Fruit fly (Drosophila melanogaster) whole organism: Measurements from ENCODE around the gene bel.
A peak's percentile ranks its signal among the peaks of the same experiment; 100 is the strongest.

Experiments used
- CG8478 ChIP-seq: fragments of >200 bp; optimal IDR thresholded peaks from 2 replicates; lab custom pipeline; 2018; ENCODE audit warnings: inconsistent platforms
- Dll ChIP-seq: fragments of >200 bp; optimal IDR thresholded peaks from 2 replicates; lab custom pipeline; 2017
- EcR ChIP-seq, 2 experiments: fragments of >200 bp; optimal IDR thresholded peaks; 2 replicates each; lab custom pipeline; 2017; ENCODE audit warnings: missing biosample characterization in 2 of 2, missing genetic modification characterization in 2 of 2, missing genetic modification reagents in 2 of 2
- pan ChIP-seq: fragments of >200 bp; optimal IDR thresholded peaks from 2 replicates; lab custom pipeline; 2017
- psq ChIP-seq: fragments of >200 bp; optimal IDR thresholded peaks from 2 replicates; lab custom pipeline; 2017
- usp ChIP-seq: fragments of >200 bp; optimal IDR thresholded peaks from 2 replicates; lab custom pipeline; 2017; ENCODE audit warnings: missing biosample characterization, missing genetic modification characterization, mixed read lengths

bel gene

DNA sequence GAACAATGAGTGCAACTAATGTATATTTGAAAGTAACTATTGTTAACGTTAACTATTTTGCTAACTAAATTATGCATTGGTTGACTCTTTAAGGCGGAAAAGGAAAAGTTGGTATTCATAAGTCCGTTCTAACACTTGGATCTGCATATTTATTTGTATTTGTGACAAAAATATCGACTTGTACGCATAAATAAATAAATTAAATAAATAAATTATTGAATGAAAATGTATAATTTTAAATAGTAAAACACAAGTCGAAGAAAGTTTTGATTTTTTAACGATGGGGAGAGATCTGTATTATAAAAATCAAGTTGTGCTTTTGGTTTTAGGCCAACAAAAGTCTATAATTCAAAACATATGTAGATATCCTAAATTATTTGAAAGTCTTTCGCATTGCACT lies 7.0 kb upstream of the bel start, which contains the start of gene CG8036:
TSS of gene CG8036 (plus strand) at position 301 of the 400 bp plus-strand sequence.
- TF ChIP-seq EcR (GFP tag; optimal IDR thresholded peaks at IDR 0.05; lab: Kevin White, UChicago), result no peak
- TF ChIP-seq CG8478, result no peak
- TF ChIP-seq usp (GFP tag; lab: Kevin White, UChicago), result no peak
- TF ChIP-seq Dll (lab: Kevin White, UChicago), result no peak
- TF ChIP-seq psq (lab: Kevin White, UChicago), result no peak
- TF ChIP-seq pan (lab: Kevin White, UChicago), result no peak

DNA sequence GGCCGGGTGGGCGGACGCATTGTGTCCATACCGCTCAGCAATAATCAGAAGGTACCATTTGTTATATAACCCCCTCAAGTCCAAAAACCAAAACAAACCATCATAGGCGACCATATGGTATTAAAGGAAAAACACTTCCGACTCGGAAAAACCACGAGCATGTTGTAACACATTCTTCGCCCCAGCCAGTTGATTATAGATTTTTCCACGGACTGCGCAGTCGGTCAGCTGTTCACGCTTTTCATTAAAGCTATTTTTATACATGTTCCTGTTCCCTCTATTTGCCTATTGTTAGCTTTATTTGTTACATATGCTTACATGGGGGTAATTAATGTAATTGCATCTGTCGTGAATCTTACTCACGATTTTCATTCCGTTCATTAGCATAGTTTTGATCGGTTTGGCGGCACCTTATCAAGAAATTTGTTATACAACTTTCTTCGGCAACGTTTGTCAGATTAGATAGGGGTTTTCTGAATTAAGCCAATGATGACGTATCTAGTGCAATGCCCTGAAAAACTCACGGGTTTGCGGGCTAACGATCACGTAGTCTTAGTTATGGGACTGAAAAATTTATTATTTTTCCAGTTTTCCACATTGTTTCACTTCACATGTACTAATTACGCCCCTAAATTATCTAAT lies 4.3 kb upstream of the bel start:
- TF ChIP-seq psq (lab: Kevin White, UChicago), result no peak
- TF ChIP-seq usp (GFP tag; lab: Kevin White, UChicago), result no peak
- TF ChIP-seq pan (lab: Kevin White, UChicago), result peak; percentile 26

DNA sequence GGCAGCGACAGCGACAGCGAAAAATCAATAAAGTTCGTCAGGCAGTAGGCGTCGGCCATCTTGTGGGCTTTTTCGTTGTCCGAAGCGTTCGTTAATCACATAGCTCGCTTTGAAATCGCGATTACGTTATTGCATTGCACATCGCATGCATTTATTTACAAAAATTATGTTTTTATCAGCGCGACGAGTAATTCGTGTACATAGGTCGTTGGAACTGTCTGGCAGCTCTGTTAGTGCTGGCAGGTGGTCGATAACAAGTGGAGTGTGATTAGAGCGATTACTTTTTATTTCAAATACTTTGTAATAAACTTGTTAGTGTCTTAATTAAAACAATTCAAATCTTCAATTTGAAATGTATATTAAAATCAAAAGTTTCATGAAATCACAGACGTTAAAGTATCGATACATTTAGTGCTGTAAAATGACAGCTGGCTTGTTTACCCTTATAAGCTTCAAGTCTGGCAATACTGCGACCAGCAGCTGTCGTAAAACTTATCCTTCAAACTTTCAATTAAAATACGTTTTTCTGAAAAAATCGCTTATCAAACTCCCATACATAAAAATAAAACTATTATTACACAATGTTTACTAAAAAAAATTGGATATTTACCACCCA lies 3.2 kb upstream of the bel start, which contains the start of gene CG8032:
TSS of gene CG8032 (plus strand) at position 448 of the 616 bp plus-strand sequence.
- TF ChIP-seq psq (lab: Kevin White, UChicago) (no peak), Dll (lab: Kevin White, UChicago) (no peak), CG8478 (no peak), usp (GFP tag; lab: Kevin White, UChicago) (no peak), pan (lab: Kevin White, UChicago) (no peak), EcR (GFP tag; optimal IDR thresholded peaks at IDR 0.05; lab: Kevin White, UChicago) (no peak)

DNA sequence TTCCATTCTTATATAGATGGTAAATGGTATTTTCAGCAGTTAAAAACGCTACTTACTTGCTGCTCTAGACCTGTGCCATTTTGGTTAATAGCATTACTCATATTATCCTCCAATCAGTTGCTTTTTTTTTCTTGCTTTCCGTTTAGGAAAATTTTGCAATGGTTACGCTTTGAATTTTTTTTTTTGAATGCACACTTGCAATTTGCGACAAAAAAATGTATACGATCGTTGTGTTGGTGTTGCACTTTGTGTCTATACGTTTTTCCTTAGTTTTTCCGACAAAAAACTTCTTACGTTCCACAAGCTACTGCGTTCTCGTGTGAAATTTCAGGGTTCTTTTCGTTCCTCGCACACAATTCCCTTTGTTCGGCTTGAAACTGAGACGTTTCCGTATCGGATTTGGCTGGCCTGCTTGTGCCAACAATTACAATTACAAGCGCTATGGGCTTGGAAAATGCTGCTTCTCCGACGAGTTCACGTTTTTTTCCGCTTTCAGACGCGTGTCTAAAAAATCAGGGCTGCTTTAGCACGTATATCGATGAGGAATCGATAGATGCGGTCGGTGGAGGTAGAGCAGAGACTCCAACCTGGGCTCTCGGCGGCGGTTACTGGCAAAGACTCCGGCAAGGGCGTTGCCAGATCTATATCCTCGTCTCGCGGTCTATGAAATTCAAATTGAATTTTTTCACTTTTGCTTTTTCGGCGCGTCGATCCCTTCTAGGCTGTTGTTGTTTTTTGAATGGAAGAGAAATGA lies 477 bp downstream of the bel start:
- TF ChIP-seq CG8478 (no peak), psq (lab: Kevin White, UChicago) (no peak), Dll (lab: Kevin White, UChicago) (no peak), pan (lab: Kevin White, UChicago) (peak; percentile 51)

DNA sequence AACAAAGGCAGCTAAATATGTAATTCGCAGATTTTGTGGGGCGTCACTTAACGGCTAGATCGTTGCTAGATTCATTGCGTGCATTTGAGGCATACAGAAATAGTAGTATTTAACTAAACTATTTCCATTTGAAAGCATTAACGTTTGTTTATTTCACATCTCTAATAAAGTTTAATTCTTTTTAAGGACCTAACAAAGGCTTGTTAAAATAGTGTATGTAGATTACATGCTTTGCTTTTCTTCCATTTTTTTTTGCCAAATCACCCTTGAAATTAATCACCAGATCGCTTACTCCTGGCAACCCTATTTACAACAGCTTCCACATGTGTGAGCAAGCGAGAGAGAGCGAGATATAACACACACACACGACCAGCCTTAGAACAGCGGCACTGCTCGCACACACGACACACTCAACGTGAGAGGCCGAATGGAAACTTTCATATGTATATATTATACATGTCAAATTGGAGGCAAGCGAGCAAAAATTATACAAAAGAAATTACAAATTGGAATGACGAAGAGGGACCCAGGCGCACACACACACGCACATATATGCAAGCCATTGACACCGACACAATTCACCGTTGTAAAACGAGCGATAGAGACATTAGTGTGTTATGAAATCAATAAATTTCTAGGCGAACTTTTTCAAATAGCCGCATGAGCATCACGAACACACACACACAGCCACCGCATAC lies 1.2 kb downstream of the bel start:
- TF ChIP-seq CG8478, result peak; percentile 45
- TF ChIP-seq usp (GFP tag; lab: Kevin White, UChicago), result no peak

DNA sequence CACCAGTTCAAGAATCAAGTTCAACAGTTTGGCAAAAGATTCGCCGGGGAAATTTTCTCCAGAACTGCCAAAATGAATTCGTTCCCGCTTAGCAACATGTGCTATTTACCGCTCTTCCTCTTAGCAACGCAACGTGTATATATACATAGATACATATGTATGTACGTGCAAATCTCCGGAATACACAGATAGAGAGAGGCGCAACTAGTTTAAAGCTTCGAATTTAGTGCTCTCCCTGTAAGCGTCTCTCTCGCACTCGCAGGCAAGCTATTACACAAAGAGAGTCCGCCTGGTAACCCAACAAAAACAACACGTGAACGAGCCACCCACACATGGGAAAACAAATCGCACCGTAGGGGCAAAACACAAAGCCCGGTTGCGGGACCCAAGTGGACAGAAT lies 1.9 kb downstream of the bel start:
- TF ChIP-seq usp (GFP tag; lab: Kevin White, UChicago), result no peak
- no peak for TF ChIP-seq psq (lab: Kevin White, UChicago)
- no peak for TF ChIP-seq pan (lab: Kevin White, UChicago)
- no peak for TF ChIP-seq Dll (lab: Kevin White, UChicago)
- no peak for TF ChIP-seq EcR (GFP tag; optimal IDR thresholded peaks at IDR 0.05; lab: Kevin White, UChicago)
- TF ChIP-seq CG8478, result no peak

DNA sequence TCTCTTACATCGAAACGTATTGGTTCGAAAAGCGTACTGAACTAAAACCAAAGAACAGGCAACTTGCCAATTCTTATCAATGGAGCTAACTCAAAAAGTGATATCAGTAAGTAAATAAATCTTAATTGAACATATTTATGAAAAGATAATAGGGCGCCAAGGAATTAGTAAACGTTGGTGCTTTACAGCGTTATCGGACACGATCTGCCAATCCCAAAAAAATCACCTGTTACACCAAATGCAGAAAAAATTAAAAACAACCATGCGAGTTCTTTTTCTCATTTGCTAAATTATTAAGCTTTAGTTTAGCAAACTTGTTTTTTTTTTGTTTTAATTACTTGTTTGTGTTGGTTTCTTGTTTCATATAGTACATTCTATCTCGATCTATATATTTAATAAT lies 5.9 kb downstream of the bel start, which contains the start of gene CG42489:
TSS of gene CG42489 (minus strand) at position 101 of the 400 bp plus-strand sequence.
- TF ChIP-seq CG8478 (no peak), EcR (GFP tag; optimal IDR thresholded peaks at IDR 0.05; lab: Kevin White, UChicago) (no peak), Dll (lab: Kevin White, UChicago) (no peak), usp (GFP tag; lab: Kevin White, UChicago) (no peak), pan (lab: Kevin White, UChicago) (no peak), psq (lab: Kevin White, UChicago) (no peak)

DNA sequence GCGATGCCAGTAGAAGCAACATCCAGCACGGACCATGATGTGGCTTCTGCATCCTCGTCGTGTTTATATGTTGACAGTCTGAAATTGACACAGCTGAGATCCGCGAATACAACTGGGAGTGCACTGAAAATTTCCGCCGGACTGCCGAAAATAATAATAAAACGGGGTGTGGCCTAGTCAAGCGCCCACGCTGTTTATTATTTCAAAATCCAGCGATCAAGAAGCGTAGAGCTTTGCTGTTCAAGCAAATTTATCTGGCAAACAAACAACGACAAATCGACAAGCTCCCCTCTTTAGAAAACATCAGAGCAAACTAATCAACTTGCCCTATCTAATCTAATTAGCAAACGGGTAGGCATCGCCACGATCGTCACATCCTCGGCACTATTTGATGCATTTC lies 6.5 kb downstream of the bel start:
- no peak for TF ChIP-seq EcR (GFP tag; optimal IDR thresholded peaks at IDR 0.05; lab: Kevin White, UChicago)
- TF ChIP-seq Dll (lab: Kevin White, UChicago), result no peak
- TF ChIP-seq pan (lab: Kevin White, UChicago), result no peak
- TF ChIP-seq usp (GFP tag; lab: Kevin White, UChicago), result no peak
- TF ChIP-seq CG8478, result no peak
- no peak for TF ChIP-seq psq (lab: Kevin White, UChicago)

DNA sequence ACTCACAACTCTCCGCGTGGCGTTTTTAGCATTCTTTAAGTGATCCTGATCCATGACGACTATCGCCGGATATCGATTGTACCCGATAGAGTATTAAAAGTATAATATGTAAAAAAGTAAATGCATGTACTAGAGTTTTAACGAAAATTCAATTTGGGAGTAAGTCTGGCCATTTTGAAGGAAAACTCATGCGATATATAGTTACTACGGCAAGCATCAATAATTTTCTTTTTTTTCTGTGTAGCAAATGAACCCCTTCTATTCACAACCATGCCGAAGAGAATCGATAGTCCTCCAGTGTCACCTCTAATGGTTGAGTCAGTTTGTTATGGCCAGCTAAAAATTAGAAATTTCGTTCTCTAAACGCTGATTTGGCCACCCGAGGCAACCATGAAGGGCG lies 7.8 kb downstream of the bel start, which contains the start of the genes Sys1 and Dhod:
TSS of gene Sys1 (plus strand) at position 91 of the 400 bp plus-strand sequence.
TSS of gene Dhod (minus strand) at position 186 of the 400 bp plus-strand sequence.
- TF ChIP-seq EcR (GFP tag; optimal IDR thresholded peaks at IDR 0.05; lab: Kevin White, UChicago), result no peak

DNA sequence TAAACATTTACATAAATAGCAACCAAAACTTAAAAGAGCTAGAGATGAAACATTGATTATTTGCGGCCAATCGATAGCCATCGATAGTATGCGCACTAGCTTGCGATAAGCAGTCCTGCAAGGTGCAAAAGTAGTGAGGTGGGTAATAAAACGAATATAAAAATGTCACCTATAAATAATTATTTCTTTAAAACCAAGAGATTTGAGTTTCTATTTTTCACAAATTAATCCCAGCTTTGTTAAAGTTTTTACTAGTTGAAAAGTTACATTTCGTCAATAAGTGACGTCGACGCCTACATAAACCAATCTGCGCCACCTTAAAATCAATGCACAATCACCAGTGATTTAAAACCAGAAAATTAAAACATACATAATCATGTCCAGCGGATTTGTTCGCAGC lies 9.8 kb downstream of the bel start, which contains the start of the genes Mkk4 and SLIRP2:
TSS of gene Mkk4 (minus strand) at position 56 of the 400 bp plus-strand sequence.
TSS of gene SLIRP2 (plus strand) at position 344 of the 400 bp plus-strand sequence.
- no peak for TF ChIP-seq Dll (lab: Kevin White, UChicago)
- TF ChIP-seq pan (lab: Kevin White, UChicago), result no peak
- no peak for TF ChIP-seq CG8478
- no peak for TF ChIP-seq usp (GFP tag; lab: Kevin White, UChicago)
- TF ChIP-seq psq (lab: Kevin White, UChicago), result no peak
- no peak for TF ChIP-seq EcR (GFP tag; optimal IDR thresholded peaks at IDR 0.05; lab: Kevin White, UChicago)

DNA sequence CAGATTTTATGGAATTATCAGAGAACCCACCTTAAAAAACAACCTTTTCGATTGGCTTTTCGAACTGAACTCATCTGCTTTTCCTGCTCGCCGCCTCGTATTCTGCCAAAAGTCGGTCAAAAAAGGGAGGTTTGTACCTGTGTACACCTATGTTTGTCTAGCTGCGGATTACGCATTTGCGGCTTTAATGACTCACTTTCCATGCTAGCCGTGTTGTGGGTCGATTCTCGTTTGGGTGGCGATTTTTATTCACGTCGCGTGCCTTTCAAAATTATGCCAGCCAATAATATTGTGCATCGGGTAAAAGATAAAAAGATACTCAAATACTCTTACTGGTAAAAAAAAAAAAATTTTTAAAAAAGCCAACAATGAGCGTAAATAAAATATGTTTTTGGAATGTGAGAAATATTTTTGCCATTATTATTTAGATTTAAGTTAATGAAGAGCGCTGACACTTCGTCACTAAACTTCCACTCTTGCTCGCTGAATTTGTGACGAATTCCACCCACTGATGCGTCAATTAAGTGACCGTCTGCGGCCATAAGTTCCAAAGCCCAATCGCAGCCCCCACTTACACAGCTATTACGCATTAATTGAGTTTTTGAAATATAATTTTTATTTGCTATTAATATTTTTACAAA lies 14.9 kb downstream of the bel start, which contains the start of gene Cyp313b1:
TSS of gene Cyp313b1 (minus strand) at position 71 of the 641 bp plus-strand sequence.
- TF ChIP-seq Dll (lab: Kevin White, UChicago), result no peak
- no peak for TF ChIP-seq pan (lab: Kevin White, UChicago)
- TF ChIP-seq psq (lab: Kevin White, UChicago), result no peak
- no peak for TF ChIP-seq EcR (GFP tag; optimal IDR thresholded peaks at IDR 0.05; lab: Kevin White, UChicago)
- TF ChIP-seq usp (GFP tag; lab: Kevin White, UChicago), result no peak
- TF ChIP-seq CG8478, result no peak
